Fruit fly (Drosophila melanogaster) whole organism, embryonic: ENCODE data around the gene Rsph1.
A peak's percentile ranks its signal among the peaks of the same experiment; 100 is the strongest.

Experiments used
- Ada2b ChIP-seq: fragments of 200-800 bp; sonication (Bioruptor generic); IDR thresholded peaks from 2 replicates; pipeline ENCODE4 v1.3.6; 2022; ENCODE audit warnings: missing biosample characterization, missing genetic modification characterization
- Aef1 ChIP-seq: fragments of 200-800 bp; sonication (Bioruptor generic); IDR thresholded peaks from 3 replicates; pipeline ENCODE4 v1.3.6; 2022; ENCODE audit warnings: missing biosample characterization, missing genetic modification characterization
- Atf-2 ChIP-seq: fragments of 200-800 bp; sonication (Bioruptor generic); optimal IDR thresholded peaks from 2 replicates; lab custom pipeline; 2016; ENCODE audit warnings: missing biosample characterization, missing genetic modification characterization
- CG10274 ChIP-seq: fragments of 200-800 bp; sonication (Bioruptor generic); optimal IDR thresholded peaks from 3 replicates; lab custom pipeline; 2017; ENCODE audit warnings: missing biosample characterization, mild to moderate bottlenecking, missing genetic modification characterization
- CG10979 ChIP-seq: fragments of 200-800 bp; sonication (Bioruptor generic); optimal IDR thresholded peaks from 2 replicates; lab custom pipeline; 2018; ENCODE audit warnings: missing biosample characterization, mild to moderate bottlenecking, missing genetic modification characterization, moderate library complexity
- CG11723 ChIP-seq: fragments of 200-800 bp; sonication (Bioruptor generic); optimal IDR thresholded peaks from 2 replicates; lab custom pipeline; 2017; ENCODE audit warnings: missing biosample characterization, mild to moderate bottlenecking, missing genetic modification characterization
- CG12659 ChIP-seq: fragments of 200-800 bp; sonication (Bioruptor generic); optimal IDR thresholded peaks from 3 replicates; lab custom pipeline; 2017; ENCODE audit warnings: mild to moderate bottlenecking, missing biosample characterization, missing genetic modification reagents, missing genetic modification characterization
- CG13894 ChIP-seq: fragments of 200-800 bp; sonication (Bioruptor generic); optimal IDR thresholded peaks from 3 replicates; lab custom pipeline; 2018; ENCODE audit warnings: missing biosample characterization, mild to moderate bottlenecking, missing genetic modification characterization, moderate library complexity
- CG14014 ChIP-seq: fragments of 200-800 bp; sonication (Bioruptor generic); IDR thresholded peaks from 2 replicates; pipeline ENCODE4 v1.3.6; 2022; ENCODE audit warnings: missing biosample characterization, missing genetic modification characterization
- CG14860 ChIP-seq: fragments of 200-800 bp; sonication (Bioruptor generic); IDR thresholded peaks from 3 replicates; pipeline ENCODE4 v1.3.6; 2022; ENCODE audit warnings: missing biosample characterization, missing genetic modification characterization; ENCODE audit not compliant: partially characterized antibody
- CG17385 ChIP-seq: fragments of 200-800 bp; sonication (Bioruptor generic); optimal IDR thresholded peaks from 3 replicates; lab custom pipeline; 2018; ENCODE audit warnings: missing biosample characterization, mild to moderate bottlenecking, missing genetic modification characterization
- CG2875 ChIP-seq: fragments of 200-800 bp; sonication (Bioruptor generic); optimal IDR thresholded peaks from 2 replicates; lab custom pipeline; 2017; ENCODE audit warnings: missing biosample characterization, mild to moderate bottlenecking, missing genetic modification characterization, missing genetic modification reagents
- CG31441 ChIP-seq: fragments of 200-800 bp; sonication (Bioruptor generic); IDR thresholded peaks from 2 replicates; pipeline ENCODE4 v1.3.6; 2022; ENCODE audit warnings: missing biosample characterization, missing genetic modification characterization
- CG34376 ChIP-seq: fragments of 200-800 bp; sonication (Bioruptor generic); optimal IDR thresholded peaks from 2 replicates; lab custom pipeline; 2018; ENCODE audit warnings: missing biosample characterization, mild to moderate bottlenecking, missing genetic modification characterization
- CG4854 ChIP-seq: fragments of 200-800 bp; sonication (Bioruptor generic); optimal IDR thresholded peaks from 2 replicates; lab custom pipeline; 2016; ENCODE audit warnings: missing biosample characterization, missing genetic modification characterization, inconsistent platforms
- CG7745 ChIP-seq: fragments of 200-800 bp; sonication (Bioruptor generic); optimal IDR thresholded peaks from 2 replicates; lab custom pipeline; 2018; ENCODE audit warnings: missing biosample characterization, mild to moderate bottlenecking, missing genetic modification characterization, moderate library complexity
- CG7928 ChIP-seq: fragments of 200-800 bp; sonication (Bioruptor generic); optimal IDR thresholded peaks from 2 replicates; lab custom pipeline; 2017; ENCODE audit warnings: missing biosample characterization, mild to moderate bottlenecking, missing genetic modification characterization
- CG7963 ChIP-seq: fragments of 200-800 bp; sonication (Bioruptor generic); IDR thresholded peaks from 3 replicates; pipeline ENCODE4 v1.3.6; 2022; ENCODE audit warnings: missing biosample characterization, missing genetic modification characterization; ENCODE audit not compliant: partially characterized antibody
- CG8359 ChIP-seq: fragments of 200-800 bp; sonication (Bioruptor generic); optimal IDR thresholded peaks from 2 replicates; lab custom pipeline; 2017; ENCODE audit warnings: missing biosample characterization, mild to moderate bottlenecking, missing genetic modification characterization, borderline replicate concordance
- CG9437 ChIP-seq: fragments of 200-800 bp; sonication (Bioruptor generic); optimal IDR thresholded peaks from 2 replicates; lab custom pipeline; 2018; ENCODE audit warnings: missing biosample characterization, mild to moderate bottlenecking, missing genetic modification characterization
- HmgZ ChIP-seq: fragments of 200-800 bp; sonication (Bioruptor generic); optimal IDR thresholded peaks from 2 replicates; lab custom pipeline; 2018; ENCODE audit warnings: missing biosample characterization, mild to moderate bottlenecking, missing genetic modification characterization
- Hr78 ChIP-seq, 2 experiments: fragments of 200-800 bp in 1 of 2; fragments of >200 bp in 1 of 2; sonication (Bioruptor generic) in 1 of 2; optimal IDR thresholded peaks; 2 replicates each; lab custom pipeline; 2017 to 2019; ENCODE audit warnings: missing biosample characterization in 2 of 2, missing genetic modification characterization in 2 of 2, mild to moderate bottlenecking in 1 of 2, moderate library complexity in 1 of 2
- Jarid2 ChIP-seq: fragments of 200-800 bp; sonication (Bioruptor generic); optimal IDR thresholded peaks from 3 replicates; lab custom pipeline; 2017; ENCODE audit warnings: mild to moderate bottlenecking, missing biosample characterization, missing genetic modification reagents, missing genetic modification characterization
- MTF-1 ChIP-seq: fragments of 200-800 bp; sonication (Bioruptor generic); optimal IDR thresholded peaks from 2 replicates; lab custom pipeline; 2018; ENCODE audit warnings: missing biosample characterization, mild to moderate bottlenecking, missing genetic modification characterization, borderline replicate concordance
- Neu2 ChIP-seq: fragments of 200-800 bp; sonication (Bioruptor generic); optimal IDR thresholded peaks from 3 replicates; lab custom pipeline; 2016; ENCODE audit warnings: missing biosample characterization, missing genetic modification characterization, borderline replicate concordance
- Nf-YA ChIP-seq: fragments of 200-800 bp; sonication (Bioruptor generic); IDR thresholded peaks from 2 replicates; pipeline ENCODE4 v1.3.6; 2022; ENCODE audit warnings: missing biosample characterization, missing genetic modification characterization
- Oli ChIP-seq: fragments of 200-800 bp; sonication (Bioruptor generic); optimal IDR thresholded peaks from 2 replicates; lab custom pipeline; 2018; ENCODE audit warnings: missing biosample characterization, mild to moderate bottlenecking, missing genetic modification characterization, moderate library complexity
- Sox100B ChIP-seq: fragments of 200-800 bp; sonication (Bioruptor generic); optimal IDR thresholded peaks from 3 replicates; lab custom pipeline; 2018; ENCODE audit warnings: missing biosample characterization, mild to moderate bottlenecking, missing genetic modification characterization
- Sox102F ChIP-seq: fragments of 200-800 bp; sonication (Bioruptor generic); optimal IDR thresholded peaks from 2 replicates; lab custom pipeline; 2018; ENCODE audit warnings: missing biosample characterization, mild to moderate bottlenecking, missing genetic modification characterization, moderate library complexity
- Sry-δ ChIP-seq: fragments of 200-800 bp; sonication (Bioruptor generic); optimal IDR thresholded peaks from 2 replicates; lab custom pipeline; 2016; ENCODE audit warnings: missing biosample characterization, missing genetic modification characterization
- cas ChIP-seq: fragments of 200-800 bp; sonication (Bioruptor generic); IDR thresholded peaks from 2 replicates; pipeline ENCODE4 v1.3.6; 2022; ENCODE audit warnings: missing biosample characterization, missing genetic modification characterization
- cg ChIP-seq: fragments of 200-800 bp; sonication (Bioruptor generic); optimal IDR thresholded peaks from 3 replicates; lab custom pipeline; 2019; ENCODE audit warnings: missing biosample characterization, mild to moderate bottlenecking, missing genetic modification characterization, moderate library complexity
- ci ChIP-seq: fragments of 200-800 bp; sonication (Bioruptor generic); IDR thresholded peaks from 3 replicates; pipeline ENCODE4 v1.3.6; 2022; ENCODE audit warnings: missing biosample characterization, missing genetic modification characterization
- crc ChIP-seq: fragments of 200-800 bp; sonication (Bioruptor generic); optimal IDR thresholded peaks from 2 replicates; lab custom pipeline; 2016; ENCODE audit warnings: missing biosample characterization, missing genetic modification characterization
- crol ChIP-seq: fragments of 200-800 bp; sonication (Bioruptor generic); IDR thresholded peaks from 2 replicates; pipeline ENCODE4 v1.3.6; 2022; ENCODE audit warnings: missing biosample characterization, missing genetic modification characterization
- da ChIP-seq: fragments of 200-800 bp; sonication (Bioruptor generic); optimal IDR thresholded peaks from 2 replicates; lab custom pipeline; 2016; ENCODE audit warnings: missing biosample characterization, missing genetic modification characterization
- fd102C ChIP-seq: fragments of 200-800 bp; sonication (Bioruptor generic); optimal IDR thresholded peaks from 2 replicates; lab custom pipeline; 2018; ENCODE audit warnings: missing biosample characterization, mild to moderate bottlenecking, missing genetic modification characterization, moderate library complexity
- gsb ChIP-seq: fragments of 200-800 bp; sonication (Bioruptor generic); IDR thresholded peaks from 2 replicates; pipeline ENCODE4 v1.3.6; 2022; ENCODE audit warnings: missing biosample characterization, missing genetic modification characterization
- jumu ChIP-seq: fragments of 200-800 bp; sonication (Bioruptor generic); optimal IDR thresholded peaks from 3 replicates; lab custom pipeline; 2016; ENCODE audit warnings: missing biosample characterization, missing genetic modification characterization
- nau ChIP-seq: fragments of 200-800 bp; sonication (Bioruptor generic); optimal IDR thresholded peaks from 3 replicates; lab custom pipeline; 2017; ENCODE audit warnings: missing biosample characterization, mild to moderate bottlenecking, missing genetic modification characterization, missing genetic modification reagents
- onecut ChIP-seq: fragments of 200-800 bp; sonication (Bioruptor generic); IDR thresholded peaks from 2 replicates; pipeline ENCODE4 v1.3.6; 2022; ENCODE audit warnings: missing biosample characterization, missing genetic modification characterization
- pnt ChIP-seq: fragments of 200-800 bp; sonication (Bioruptor generic); optimal IDR thresholded peaks from 3 replicates; lab custom pipeline; 2016; ENCODE audit warnings: missing biosample characterization, missing genetic modification characterization
- ro ChIP-seq: fragments of 200-800 bp; sonication (Bioruptor generic); IDR thresholded peaks from 2 replicates; pipeline ENCODE4 v1.3.6; 2022; ENCODE audit warnings: missing biosample characterization, missing genetic modification characterization
- row ChIP-seq: fragments of 200-800 bp; sonication (Bioruptor generic); IDR thresholded peaks from 3 replicates; pipeline ENCODE4 v1.3.6; 2022; ENCODE audit warnings: missing biosample characterization, missing genetic modification characterization
- trem ChIP-seq: fragments of 200-800 bp; optimal IDR thresholded peaks from 3 replicates; lab custom pipeline; 2019; ENCODE audit warnings: missing biosample characterization, mild to moderate bottlenecking, missing genetic modification characterization, moderate library complexity
- ttk ChIP-seq: fragments of 200-800 bp; sonication (Bioruptor generic); IDR thresholded peaks from 2 replicates; pipeline ENCODE4 v2.1.2; 2022; ENCODE audit warnings: missing biosample characterization, missing genetic modification characterization
- unc-4 ChIP-seq: fragments of 200-800 bp; sonication (Bioruptor generic); IDR thresholded peaks from 2 replicates; pipeline ENCODE4 v1.3.6; 2022; ENCODE audit warnings: missing biosample characterization, missing genetic modification characterization; ENCODE audit not compliant: partially characterized antibody
- yki ChIP-seq: fragments of >200 bp; optimal IDR thresholded peaks from 3 replicates; lab custom pipeline; 2018

Rsph1 gene

DNA sequence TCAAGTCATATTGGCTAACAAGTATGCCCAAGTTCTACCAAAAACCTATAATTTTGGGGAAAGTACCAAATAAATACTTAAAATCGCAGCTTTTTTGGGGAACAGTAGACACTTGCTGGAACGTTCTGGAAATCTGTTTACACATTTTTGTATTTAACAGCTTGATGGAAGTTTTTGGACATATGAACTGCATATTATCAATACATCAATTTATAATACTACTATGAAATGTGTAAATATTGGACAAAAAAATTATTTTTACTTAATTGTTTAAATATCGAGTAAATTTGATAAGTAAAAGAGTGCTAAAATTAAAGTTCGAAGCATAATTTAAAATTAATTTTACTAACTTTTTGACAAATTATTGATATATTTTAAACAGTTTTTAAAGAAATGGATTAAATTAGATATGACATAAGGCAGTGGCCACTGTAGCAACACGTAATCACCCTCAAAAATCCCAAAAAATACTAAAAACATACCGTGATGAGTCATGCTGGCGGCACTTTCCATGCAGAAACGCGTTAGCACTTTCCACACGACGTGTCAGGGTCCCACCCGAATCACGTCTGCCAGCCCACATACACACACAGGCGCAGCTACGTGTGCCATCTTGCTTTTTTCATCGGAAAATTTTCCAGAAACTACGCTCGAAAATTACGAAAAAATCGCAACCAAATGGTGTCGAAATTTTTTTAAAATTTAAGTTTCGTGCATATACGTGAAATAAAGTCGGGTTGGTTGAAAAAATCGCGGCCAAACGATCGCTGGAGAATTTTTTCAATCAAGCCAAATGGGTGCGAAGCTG lies 18.1 kb upstream of the Rsph1 start, which contains the start of gene Sirt1 (continued):
- TF ChIP-seq pnt (GFP tag; lab: Kevin White, UChicago): peak; percentile 59
- TF ChIP-seq CG9437: peak; percentile 94
- peak; percentile 64 for TF ChIP-seq ttk (GFP tag; lab: Robert Waterston, UW)
- peak; percentile 43 for TF ChIP-seq CG34376 (GFP tag; lab: Kevin White, UChicago)
- TF ChIP-seq CG7963: no peak
- TF ChIP-seq CG7745 (tag; lab: Kevin White, UChicago): no peak
- TF ChIP-seq Atf-2 (GFP tag; lab: Kevin White, UChicago): peak; percentile 6
- TF ChIP-seq unc-4 (GFP tag; lab: Robert Waterston, UW): no peak
- peak; percentile 51 for TF ChIP-seq CG7928 (GFP tag; lab: Kevin White, UChicago)
- 0 out of 2 replicates have a peak, but pooled peaks have one; percentile 21 for TF ChIP-seq crol
- TF ChIP-seq Hr78 (GFP tag; optimal IDR thresholded peaks at IDR 0.05; lab: Kevin White, UChicago): no peak
- TF ChIP-seq ci (GFP tag; lab: Robert Waterston, UW): peak; percentile 48; the same call in 1 of the 3 replicates
- no peak for TF ChIP-seq Sox100B (GFP tag; lab: Kevin White, UChicago)
- peak; percentile 4 for TF ChIP-seq Sry-δ (GFP tag; lab: Kevin White, UChicago)
- TF ChIP-seq nau (GFP tag; lab: Kevin White, UChicago): no peak
- peak; percentile 74; the same call in 1 of the 2 replicates for TF ChIP-seq CG14014 (GFP tag; lab: Robert Waterston, UW)
- TF ChIP-seq jumu (GFP tag; lab: Kevin White, UChicago): peak; percentile 22
- TF ChIP-seq Neu2 (GFP tag; lab: Kevin White, UChicago): no peak
- TF ChIP-seq CG8359 (GFP tag; lab: Kevin White, UChicago): peak; percentile 39
- peak; percentile 52; the same call in 1 of the 2 replicates for TF ChIP-seq gsb (GFP tag; lab: Robert Waterston, UW)
- TF ChIP-seq CG2875 (GFP tag; lab: Kevin White, UChicago): peak; percentile 64
- TF ChIP-seq MTF-1 (GFP tag; lab: Kevin White, UChicago): peak; percentile 67
- peak; percentile 28; the same call in 1 of the 2 replicates for TF ChIP-seq Ada2b
- TF ChIP-seq trem (tag; lab: Kevin White, UChicago): peak; percentile 61
- peak; percentile 93 for TF ChIP-seq row (GFP tag; lab: Robert Waterston, UW)
- peak; percentile 73 for TF ChIP-seq CG13894 (tag; lab: Kevin White, UChicago)
- TF ChIP-seq CG10979 (tag; lab: Kevin White, UChicago): peak; percentile 87
- TF ChIP-seq cas: no peak
- peak; percentile 66 for TF ChIP-seq CG11723
- TF ChIP-seq CG12659 (GFP tag; lab: Kevin White, UChicago): peak; percentile 93
- TF ChIP-seq Jarid2: peak; percentile 26
- no peak for TF ChIP-seq CG14860 (GFP tag; lab: Robert Waterston, UW)
- TF ChIP-seq yki (lab: Kevin White, UChicago): no peak
- TF ChIP-seq CG10274 (GFP tag; lab: Kevin White, UChicago): peak; percentile 43
- TF ChIP-seq CG17385 (GFP tag; lab: Kevin White, UChicago): peak; percentile 77
- peak; percentile 82 for TF ChIP-seq Sox102F (GFP tag; lab: Kevin White, UChicago)
- TF ChIP-seq Nf-YA (GFP tag; lab: Robert Waterston, UW): no peak
- TF ChIP-seq cg (GFP tag; lab: Kevin White, UChicago): peak; percentile 87
- TF ChIP-seq da: no peak
- peak; percentile 91 for TF ChIP-seq Oli
- peak; percentile 66; the same call in 1 of the 2 replicates for TF ChIP-seq ro (GFP tag; lab: Robert Waterston, UW)
- no peak for TF ChIP-seq crc (GFP tag; lab: Kevin White, UChicago)
- TF ChIP-seq fd102C (GFP tag; lab: Kevin White, UChicago): no peak
- peak; percentile 92 for TF ChIP-seq CG31441 (GFP tag; lab: Robert Waterston, UW)
- peak; percentile 51 for TF ChIP-seq onecut (GFP tag; lab: Robert Waterston, UW)
- TF ChIP-seq CG4854: peak; percentile 18
- peak; percentile 34 for TF ChIP-seq HmgZ (tag; lab: Kevin White, UChicago)
- peak; percentile 71; the same call in 2 of the 3 replicates for TF ChIP-seq Aef1 (GFP tag; lab: Robert Waterston, UW)
